Fruit fly (Drosophila melanogaster) whole organism, prepupa: ENCODE results near the gene CG10357.

Source experiments
- Blimp-1 ChIP-seq: fragments of 200-800 bp; sonication (Bioruptor generic); optimal IDR thresholded peaks from 3 replicates; lab custom pipeline; 2017; ENCODE audit warnings: missing biosample characterization, missing genetic modification characterization, mild to moderate bottlenecking, moderate library complexity, missing genetic modification reagents
- CG10631 ChIP-seq: fragments of 200-800 bp; sonication (Bioruptor generic); optimal IDR thresholded peaks from 2 replicates; lab custom pipeline; 2016; ENCODE audit warnings: missing biosample characterization, missing genetic modification characterization
- CG10669 ChIP-seq: fragments of 200-800 bp; sonication (Bioruptor generic); optimal IDR thresholded peaks from 3 replicates; lab custom pipeline; 2018; ENCODE audit warnings: missing biosample characterization, mild to moderate bottlenecking, missing genetic modification characterization, moderate library complexity
- CG11294 ChIP-seq: fragments of 200-800 bp; sonication (Bioruptor generic); IDR thresholded peaks from 2 replicates; pipeline ENCODE4 v1.3.6; 2022; ENCODE audit warnings: missing biosample characterization, missing genetic modification characterization
- CG11762 ChIP-seq: fragments of 200-800 bp; sonication (Bioruptor generic); optimal IDR thresholded peaks from 3 replicates; lab custom pipeline; 2016; ENCODE audit warnings: missing biosample characterization, missing genetic modification characterization; ENCODE audit not compliant: insufficient read depth
- CG11902 ChIP-seq: fragments of 200-800 bp; sonication (Bioruptor generic); optimal IDR thresholded peaks from 3 replicates; lab custom pipeline; 2016; ENCODE audit warnings: missing biosample characterization, missing genetic modification characterization
- CG15336 ChIP-seq: fragments of 200-800 bp; sonication (Bioruptor generic); IDR thresholded peaks from 2 replicates; pipeline ENCODE4 v1.3.6; 2022; ENCODE audit warnings: missing biosample characterization, missing genetic modification characterization
- CG16779 ChIP-seq: fragments of 200-800 bp; sonication (Bioruptor generic); optimal IDR thresholded peaks from 3 replicates; lab custom pipeline; 2017; ENCODE audit warnings: missing biosample characterization, mild to moderate bottlenecking, missing genetic modification characterization
- CG3032 ChIP-seq: fragments of 200-800 bp; optimal IDR thresholded peaks from 2 replicates; lab custom pipeline; 2019; ENCODE audit warnings: missing biosample characterization, mild to moderate bottlenecking, missing genetic modification characterization, moderate library complexity
- CG31627 ChIP-seq: fragments of 200-800 bp; sonication (Bioruptor generic); optimal IDR thresholded peaks from 3 replicates; lab custom pipeline; 2016; ENCODE audit warnings: missing biosample characterization, missing genetic modification characterization
- CG32006 ChIP-seq: fragments of 200-800 bp; sonication (Bioruptor generic); optimal IDR thresholded peaks from 3 replicates; lab custom pipeline; 2017; ENCODE audit warnings: missing biosample characterization, mild to moderate bottlenecking, missing genetic modification characterization
- CG34406 ChIP-seq: fragments of 200-800 bp; sonication (Bioruptor generic); optimal IDR thresholded peaks from 3 replicates; lab custom pipeline; 2016; ENCODE audit warnings: missing biosample characterization, missing genetic modification characterization
- CG4318 ChIP-seq: fragments of 200-800 bp; sonication (Bioruptor generic); optimal IDR thresholded peaks from 3 replicates; lab custom pipeline; 2017; ENCODE audit warnings: missing biosample characterization, mild to moderate bottlenecking, missing genetic modification characterization
- CG6276 ChIP-seq: fragments of 200-800 bp; sonication (Bioruptor generic); optimal IDR thresholded peaks from 2 replicates; lab custom pipeline; 2017; ENCODE audit warnings: missing biosample characterization, mild to moderate bottlenecking, missing genetic modification characterization
- CG6792 ChIP-seq: fragments of 200-800 bp; sonication (Bioruptor generic); optimal IDR thresholded peaks from 3 replicates; lab custom pipeline; 2016; ENCODE audit warnings: missing biosample characterization, missing genetic modification characterization
- CG6808 ChIP-seq: fragments of 200-800 bp; sonication (Bioruptor generic); optimal IDR thresholded peaks from 3 replicates; lab custom pipeline; 2017; ENCODE audit warnings: missing biosample characterization, missing genetic modification characterization, mild to moderate bottlenecking, moderate library complexity, missing genetic modification reagents
- CG6854 ChIP-seq: fragments of 200-800 bp; sonication (Bioruptor generic); optimal IDR thresholded peaks from 2 replicates; lab custom pipeline; 2017; ENCODE audit warnings: missing biosample characterization, mild to moderate bottlenecking, missing genetic modification characterization
- CG7368 ChIP-seq: fragments of 200-800 bp; sonication (Bioruptor generic); optimal IDR thresholded peaks from 3 replicates; lab custom pipeline; 2016; ENCODE audit warnings: missing biosample characterization, missing genetic modification characterization
- CG8319 ChIP-seq: fragments of 200-800 bp; sonication (Bioruptor generic); optimal IDR thresholded peaks from 3 replicates; lab custom pipeline; 2016; ENCODE audit warnings: missing biosample characterization, missing genetic modification characterization
- CG8632 ChIP-seq: fragments of 200-800 bp; sonication (Bioruptor generic); optimal IDR thresholded peaks from 3 replicates; lab custom pipeline; 2016; ENCODE audit warnings: missing biosample characterization, missing genetic modification characterization
- CG9139 ChIP-seq: fragments of 200-800 bp; sonication (Bioruptor generic); optimal IDR thresholded peaks from 3 replicates; lab custom pipeline; 2017; ENCODE audit warnings: missing biosample characterization, mild to moderate bottlenecking, missing genetic modification characterization
- Eip75B ChIP-seq: fragments of 200-800 bp; sonication (Bioruptor generic); optimal IDR thresholded peaks from 3 replicates; lab custom pipeline; 2016; ENCODE audit warnings: missing biosample characterization, missing genetic modification characterization
- Eip78C ChIP-seq: fragments of 200-800 bp; sonication (Bioruptor generic); peaks from one replicate; lab custom pipeline; 2016; ENCODE audit warnings: missing biosample characterization, missing genetic modification characterization
- Ets21C ChIP-seq: fragments of 200-800 bp; sonication (Bioruptor generic); optimal IDR thresholded peaks from 3 replicates; lab custom pipeline; 2016; ENCODE audit warnings: missing biosample characterization, missing genetic modification characterization
- Ets96B ChIP-seq: fragments of 200-800 bp; optimal IDR thresholded peaks from 2 replicates; lab custom pipeline; 2019; ENCODE audit warnings: missing biosample characterization, mild to moderate bottlenecking, missing genetic modification characterization, moderate library complexity
- Hr38 ChIP-seq: sonication (Bioruptor generic); optimal IDR thresholded peaks from 2 replicates; lab custom pipeline; 2016; ENCODE audit warnings: missing biosample characterization, missing genetic modification characterization
- Hr4 ChIP-seq: fragments of 200-800 bp; sonication (Bioruptor generic); optimal IDR thresholded peaks from 3 replicates; lab custom pipeline; 2016; ENCODE audit warnings: missing biosample characterization, missing genetic modification characterization
- Lpt ChIP-seq: fragments of 200-800 bp; sonication (Bioruptor generic); optimal IDR thresholded peaks from 3 replicates; lab custom pipeline; 2016; ENCODE audit warnings: missing biosample characterization, missing genetic modification characterization
- Met ChIP-seq: fragments of 200-800 bp; sonication (Bioruptor generic); optimal IDR thresholded peaks from 3 replicates; lab custom pipeline; 2016; ENCODE audit warnings: missing biosample characterization, missing genetic modification characterization
- OdsH ChIP-seq: fragments of 200-800 bp; sonication (Bioruptor generic); optimal IDR thresholded peaks from 3 replicates; lab custom pipeline; 2016; ENCODE audit warnings: missing biosample characterization, missing genetic modification characterization
- Smox ChIP-seq: fragments of 200-800 bp; sonication (Bioruptor generic); optimal IDR thresholded peaks from 3 replicates; lab custom pipeline; 2016; ENCODE audit warnings: missing biosample characterization, missing genetic modification characterization
- Sox14 ChIP-seq: fragments of 200-800 bp; sonication (Bioruptor generic); optimal IDR thresholded peaks from 3 replicates; lab custom pipeline; 2016; ENCODE audit warnings: missing biosample characterization, missing genetic modification characterization
- Sox15 ChIP-seq: fragments of 200-800 bp; sonication (Bioruptor generic); optimal IDR thresholded peaks from 3 replicates; lab custom pipeline; 2016; ENCODE audit warnings: missing biosample characterization, missing genetic modification characterization
- acj6 ChIP-seq: fragments of 200-800 bp; sonication (Bioruptor generic); optimal IDR thresholded peaks from 3 replicates; lab custom pipeline; 2016; ENCODE audit warnings: missing biosample characterization, missing genetic modification characterization
- dac ChIP-seq: fragments of 200-800 bp; sonication (Bioruptor generic); optimal IDR thresholded peaks from 2 replicates; lab custom pipeline; 2017; ENCODE audit warnings: missing biosample characterization, mild to moderate bottlenecking, missing genetic modification characterization
- eg ChIP-seq: fragments of 200-800 bp; sonication (Bioruptor generic); IDR thresholded peaks from 3 replicates; pipeline ENCODE4 v1.3.6; 2022; ENCODE audit warnings: missing biosample characterization, missing genetic modification characterization
- esn ChIP-seq: fragments of 200-800 bp; sonication (Bioruptor generic); optimal IDR thresholded peaks from 2 replicates; lab custom pipeline; 2016; ENCODE audit warnings: missing biosample characterization, mild to moderate bottlenecking, missing genetic modification characterization, moderate library complexity
- fd59A ChIP-seq: fragments of 200-800 bp; sonication (Bioruptor generic); optimal IDR thresholded peaks from 2 replicates; lab custom pipeline; 2017; ENCODE audit warnings: missing biosample characterization, mild to moderate bottlenecking, missing genetic modification characterization, missing genetic modification reagents
- fd85E ChIP-seq: fragments of 200-800 bp; sonication (Bioruptor generic); optimal IDR thresholded peaks from 3 replicates; lab custom pipeline; 2016; ENCODE audit warnings: missing biosample characterization, missing genetic modification characterization
- fkh ChIP-seq: fragments of 200-800 bp; sonication (Bioruptor generic); optimal IDR thresholded peaks from 3 replicates; lab custom pipeline; 2017; ENCODE audit warnings: missing biosample characterization, mild to moderate bottlenecking, missing genetic modification characterization, moderate library complexity
- lz ChIP-seq: fragments of 200-800 bp; sonication (Bioruptor generic); optimal IDR thresholded peaks from 3 replicates; lab custom pipeline; 2016; ENCODE audit warnings: missing biosample characterization, missing genetic modification characterization
- net ChIP-seq: fragments of 200-800 bp; sonication (Bioruptor generic); optimal IDR thresholded peaks from 3 replicates; lab custom pipeline; 2016; ENCODE audit warnings: missing biosample characterization, missing genetic modification characterization
- pdm3 ChIP-seq: fragments of 200-800 bp; sonication (Bioruptor generic); optimal IDR thresholded peaks from 3 replicates; lab custom pipeline; 2016; ENCODE audit warnings: missing biosample characterization, missing genetic modification characterization
- salr ChIP-seq, 2 experiments: fragments of 200-800 bp; sonication (Bioruptor generic); optimal IDR thresholded peaks; 3 replicates each; lab custom pipeline; 2016 to 2018; ENCODE audit warnings: missing biosample characterization in 2 of 2, missing genetic modification characterization in 2 of 2, mild to moderate bottlenecking in 1 of 2
- spab ChIP-seq: fragments of 200-800 bp; sonication (Bioruptor generic); optimal IDR thresholded peaks from 2 replicates; lab custom pipeline; 2017; ENCODE audit warnings: missing biosample characterization, mild to moderate bottlenecking, missing genetic modification characterization, missing genetic modification reagents
- ss ChIP-seq, 2 experiments: fragments of 200-800 bp; sonication (Bioruptor generic); optimal IDR thresholded peaks; 2 replicates in 1 of 2; 3 replicates in 1 of 2; lab custom pipeline; 2017 to 2018; ENCODE audit warnings: mild to moderate bottlenecking in 2 of 2, missing biosample characterization in 2 of 2, missing genetic modification characterization in 2 of 2, moderate library complexity in 1 of 2
- svp ChIP-seq: fragments of 200-800 bp; sonication (Bioruptor generic); peaks from one replicate; lab custom pipeline; 2016; ENCODE audit warnings: missing biosample characterization, missing genetic modification characterization
- vri ChIP-seq: fragments of 200-800 bp; sonication (Bioruptor generic); optimal IDR thresholded peaks from 3 replicates; lab custom pipeline; 2016; ENCODE audit warnings: missing biosample characterization, mild to moderate bottlenecking, missing genetic modification characterization

CG10357 gene

dm6 chr3L:3624876-3625275 is 9.7 kb downstream of the CG10357 start (continued):
- peak; percentile 46 for TF ChIP-seq CG6808 (GFP tag; lab: Kevin White, UChicago)
- no peak for TF ChIP-seq CG3032
- no peak for TF ChIP-seq CG11294 (GFP tag; lab: Robert Waterston, UW)
- TF ChIP-seq CG15336 (GFP tag; lab: Robert Waterston, UW) = 0 out of 2 replicates have a peak, but pooled peaks have one; percentile 22
- no peak for TF ChIP-seq salr (GFP tag; optimal IDR thresholded peaks at IDR 0.05; lab: Kevin White, UChicago)
- TF ChIP-seq Sox15 (GFP tag; lab: Kevin White, UChicago) = no peak
- TF ChIP-seq net = no peak
- no peak for TF ChIP-seq dac (GFP tag; lab: Kevin White, UChicago)
- no peak for TF ChIP-seq CG11762 (GFP tag; lab: Kevin White, UChicago)
- TF ChIP-seq vri (GFP tag; lab: Kevin White, UChicago) = no peak
- TF ChIP-seq CG6854 = no peak
- no peak for TF ChIP-seq Hr38 (GFP tag; lab: Kevin White, UChicago)
- TF ChIP-seq CG4318 (GFP tag; lab: Kevin White, UChicago) = no peak
- no peak for TF ChIP-seq fd85E (GFP tag; lab: Kevin White, UChicago)
- TF ChIP-seq fd59A (GFP tag; lab: Kevin White, UChicago) = no peak
- no peak for TF ChIP-seq CG9139 (GFP tag; lab: Kevin White, UChicago)
- no peak for TF ChIP-seq Eip75B (GFP tag; lab: Kevin White, UChicago)
- no peak for TF ChIP-seq Blimp-1 (GFP tag; lab: Kevin White, UChicago)
- TF ChIP-seq CG34406 (GFP tag; lab: Kevin White, UChicago) = no peak
- no peak for TF ChIP-seq Hr4
- TF ChIP-seq CG10669 (GFP tag; lab: Kevin White, UChicago) = peak; percentile 17
- no peak for TF ChIP-seq Eip78C

- peak; percentile 30; the same call in 1 of the 2 replicates for TF ChIP-seq CG15336 (GFP tag; lab: Robert Waterston, UW)
- no peak for TF ChIP-seq CG11762 (GFP tag; lab: Kevin White, UChicago)
- TF ChIP-seq ss (GFP tag; optimal IDR thresholded peaks at IDR 0.05; lab: Kevin White, UChicago) = peak; percentile 28 to 49
- no peak for TF ChIP-seq spab (GFP tag; lab: Kevin White, UChicago)
- no peak for TF ChIP-seq CG7368 (GFP tag; lab: Kevin White, UChicago)
- TF ChIP-seq net = peak; percentile 26
- no peak for TF ChIP-seq Sox14
- no peak for TF ChIP-seq Ets21C (GFP tag; lab: Kevin White, UChicago)
- TF ChIP-seq CG32006 (GFP tag; lab: Kevin White, UChicago) = no peak
- no peak for TF ChIP-seq CG9139 (GFP tag; lab: Kevin White, UChicago)
- TF ChIP-seq Met = no peak
- no peak for TF ChIP-seq CG8319
- TF ChIP-seq esn (GFP tag; lab: Kevin White, UChicago) = peak; percentile 31
- TF ChIP-seq CG16779 (tag; lab: Kevin White, UChicago) = no peak
- 0 out of 2 replicates have a peak, but pooled peaks have one; percentile 13 for TF ChIP-seq CG11294 (GFP tag; lab: Robert Waterston, UW)
- TF ChIP-seq pdm3 = no peak
- no peak for TF ChIP-seq CG6276 (GFP tag; lab: Kevin White, UChicago)
- no peak for TF ChIP-seq Sox15 (GFP tag; lab: Kevin White, UChicago)
- no peak for TF ChIP-seq acj6 (GFP tag; lab: Kevin White, UChicago)
- no peak for TF ChIP-seq Smox (GFP tag; lab: Kevin White, UChicago)
- peak; percentile 51; the same call in 1 of the 3 replicates for TF ChIP-seq eg (GFP tag; lab: Robert Waterston, UW)
- TF ChIP-seq CG6854 = peak; percentile 44
- TF ChIP-seq Eip75B (GFP tag; lab: Kevin White, UChicago) = no peak
- TF ChIP-seq CG6808 (GFP tag; lab: Kevin White, UChicago) = no peak
- no peak for TF ChIP-seq dac (GFP tag; lab: Kevin White, UChicago)
- no peak for TF ChIP-seq svp
- TF ChIP-seq fd59A (GFP tag; lab: Kevin White, UChicago) = no peak
- TF ChIP-seq fkh (GFP tag; lab: Kevin White, UChicago) = no peak
- TF ChIP-seq OdsH (GFP tag; lab: Kevin White, UChicago) = no peak
- no peak for TF ChIP-seq Lpt (GFP tag; lab: Kevin White, UChicago)
- TF ChIP-seq vri (GFP tag; lab: Kevin White, UChicago) = peak; percentile 1
- no peak for TF ChIP-seq CG31627 (GFP tag; lab: Kevin White, UChicago)
- no peak for TF ChIP-seq CG6792 (GFP tag; lab: Kevin White, UChicago)
- TF ChIP-seq CG34406 (GFP tag; lab: Kevin White, UChicago) = no peak
- no peak for TF ChIP-seq CG8632 (GFP tag; lab: Kevin White, UChicago)
- no peak for TF ChIP-seq CG11902
- TF ChIP-seq lz = no peak
- TF ChIP-seq CG10669 (GFP tag; lab: Kevin White, UChicago) = no peak
- no peak for TF ChIP-seq CG10631 (GFP tag; lab: Kevin White, UChicago)
- no peak for TF ChIP-seq Ets96B (tag; lab: Kevin White, UChicago)
- no peak for TF ChIP-seq salr (GFP tag; optimal IDR thresholded peaks at IDR 0.05; lab: Kevin White, UChicago)
These were observed 10.9 kb downstream of the CG10357 start, which contains the start of gene dar1 for dm6 chr3L:3626069-3626468. Gene dar1 (plus strand): TSS chr3L:3626352.
